Fruit fly (Drosophila melanogaster): ENCODE results near the gene Dnai2.

DNA sequence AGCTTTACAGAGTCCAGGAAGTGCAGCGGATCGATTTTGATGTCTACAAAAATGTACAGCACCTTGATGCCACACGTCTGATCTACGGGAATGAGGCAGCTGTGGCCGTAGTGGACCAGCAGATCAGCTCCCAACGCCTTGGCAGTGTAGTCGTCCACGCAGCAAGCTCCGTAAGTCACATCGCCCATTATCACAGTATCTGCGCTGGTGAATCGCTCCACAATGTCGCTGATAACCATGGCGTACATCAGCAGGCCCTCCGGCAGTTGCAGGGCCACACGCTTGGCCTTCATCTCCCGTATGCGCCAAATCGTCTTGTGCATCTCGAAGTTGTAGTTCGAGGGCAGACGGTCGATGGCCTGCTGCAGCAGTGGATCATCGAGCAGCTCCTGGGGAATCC is 4.0 kb downstream of the Dnai2 start:
- TF ChIP-seq CG6854 (GFP tag; optimal IDR thresholded peaks at IDR 0.05) (no peak), fkh (GFP tag; optimal IDR thresholded peaks at IDR 0.05) (no peak), CG9139 (GFP tag; optimal IDR thresholded peaks at IDR 0.05) (no peak), svp (GFP tag) (no peak), Ets96B (tag; optimal IDR thresholded peaks at IDR 0.05) (no peak), eg (GFP tag; IDR thresholded peaks at IDR 0.05) (no peak), CG8119 (GFP tag; IDR thresholded peaks at IDR 0.05) (no peak), fd85E (GFP tag; optimal IDR thresholded peaks at IDR 0.05) (no peak), CG34406 (GFP tag; optimal IDR thresholded peaks at IDR 0.05) (no peak)
